Fruit fly (Drosophila melanogaster) whole organism, embryonic: ENCODE measurements around the gene CG31948.

Source experiments
- Adf1 ChIP-seq: fragments of 200-800 bp; sonication (Bioruptor generic); IDR thresholded peaks from 2 replicates; pipeline ENCODE4 v1.3.6; 2022; ENCODE audit warnings: missing biosample characterization, missing genetic modification characterization
- Bteb2 ChIP-seq: fragments of 200-800 bp; sonication (Bioruptor generic); optimal IDR thresholded peaks from 2 replicates; lab custom pipeline; 2016; ENCODE audit warnings: missing biosample characterization, missing genetic modification characterization
- CG10321 ChIP-seq: fragments of 200-800 bp; sonication (Bioruptor generic); IDR thresholded peaks from 2 replicates; pipeline ENCODE4 v1.3.6; 2022; ENCODE audit warnings: missing biosample characterization, missing genetic modification characterization
- CG12155 ChIP-seq: fragments of 200-800 bp; sonication (Bioruptor generic); optimal IDR thresholded peaks from 3 replicates; lab custom pipeline; 2016; ENCODE audit warnings: missing biosample characterization, missing genetic modification characterization
- CG12744 ChIP-seq: fragments of 200-800 bp; sonication (Bioruptor generic); optimal IDR thresholded peaks from 2 replicates; lab custom pipeline; 2016; ENCODE audit warnings: missing biosample characterization, missing genetic modification characterization
- CG12942 ChIP-seq: fragments of 200-800 bp; sonication (Bioruptor generic); optimal IDR thresholded peaks from 3 replicates; lab custom pipeline; 2016; ENCODE audit warnings: missing biosample characterization, missing genetic modification characterization
- CG13775 ChIP-seq: fragments of 200-800 bp; sonication (Bioruptor generic); optimal IDR thresholded peaks from 3 replicates; lab custom pipeline; 2017; ENCODE audit warnings: missing biosample characterization, mild to moderate bottlenecking, missing genetic modification characterization
- CG15601 ChIP-seq: fragments of 200-800 bp; sonication (Bioruptor generic); optimal IDR thresholded peaks from 3 replicates; lab custom pipeline; 2019; ENCODE audit warnings: missing biosample characterization, mild to moderate bottlenecking, missing genetic modification characterization, moderate library complexity
- CG2116 ChIP-seq: fragments of 200-800 bp; sonication (Bioruptor generic); optimal IDR thresholded peaks from 3 replicates; lab custom pipeline; 2018; ENCODE audit warnings: missing biosample characterization, mild to moderate bottlenecking, missing genetic modification characterization
- CG2678 ChIP-seq: fragments of 200-800 bp; sonication (Bioruptor generic); optimal IDR thresholded peaks from 3 replicates; lab custom pipeline; 2019; ENCODE audit warnings: missing biosample characterization, mild to moderate bottlenecking, missing genetic modification characterization, moderate library complexity
- CG32767 ChIP-seq: fragments of 200-800 bp; sonication (Bioruptor generic); IDR thresholded peaks from 2 replicates; pipeline ENCODE4 v1.3.6; 2022; ENCODE audit warnings: missing biosample characterization, missing genetic modification characterization
- CG3407 ChIP-seq: fragments of 200-800 bp; sonication (Bioruptor generic); optimal IDR thresholded peaks from 2 replicates; lab custom pipeline; 2018; ENCODE audit warnings: missing biosample characterization, mild to moderate bottlenecking, missing genetic modification characterization
- CG34422 ChIP-seq: fragments of 200-800 bp; sonication (Bioruptor generic); IDR thresholded peaks from 3 replicates; pipeline ENCODE4 v1.3.6; 2022; ENCODE audit warnings: missing biosample characterization, missing genetic modification characterization
- CG4617 ChIP-seq: fragments of 200-800 bp; sonication (Bioruptor generic); optimal IDR thresholded peaks from 3 replicates; lab custom pipeline; 2016; ENCODE audit warnings: missing biosample characterization, missing genetic modification characterization, borderline replicate concordance
- CG5180 ChIP-seq: fragments of 200-800 bp; sonication (Bioruptor generic); optimal IDR thresholded peaks from 3 replicates; lab custom pipeline; 2017; ENCODE audit warnings: missing biosample characterization, missing genetic modification characterization, mild to moderate bottlenecking, moderate library complexity, missing genetic modification reagents
- CG6254 ChIP-seq: fragments of 200-800 bp; sonication (Bioruptor generic); optimal IDR thresholded peaks from 3 replicates; lab custom pipeline; 2017; ENCODE audit warnings: mild to moderate bottlenecking, missing biosample characterization, missing genetic modification reagents, missing genetic modification characterization
- CG6854 ChIP-seq: fragments of 200-800 bp; sonication (Bioruptor generic); optimal IDR thresholded peaks from 3 replicates; lab custom pipeline; 2017; ENCODE audit warnings: missing biosample characterization, mild to moderate bottlenecking, missing genetic modification characterization
- CG8478 ChIP-seq: fragments of >200 bp; optimal IDR thresholded peaks from 2 replicates; lab custom pipeline; 2018
- CG9437 ChIP-seq: fragments of 200-800 bp; sonication (Bioruptor generic); optimal IDR thresholded peaks from 2 replicates; lab custom pipeline; 2018; ENCODE audit warnings: missing biosample characterization, mild to moderate bottlenecking, missing genetic modification characterization
- CHES-1-like ChIP-seq: fragments of 200-800 bp; sonication (Bioruptor generic); optimal IDR thresholded peaks from 2 replicates; lab custom pipeline; 2016; ENCODE audit warnings: missing biosample characterization, missing genetic modification characterization
- CoRest ChIP-seq: fragments of 200-800 bp; sonication (Bioruptor generic); optimal IDR thresholded peaks from 3 replicates; lab custom pipeline; 2018; ENCODE audit warnings: missing biosample characterization, mild to moderate bottlenecking, missing genetic modification characterization, moderate library complexity
- D ChIP-seq, 2 experiments: fragments of 200-800 bp in 1 of 2; fragments of >200 bp in 1 of 2; sonication (Bioruptor generic) in 1 of 2; optimal IDR thresholded peaks; 2 replicates in 1 of 2; 3 replicates in 1 of 2; lab custom pipeline; 2017; ENCODE audit warnings: mild to moderate bottlenecking in 1 of 2, missing biosample characterization in 1 of 2, missing genetic modification characterization in 1 of 2, missing genetic modification reagents in 1 of 2
- D19A ChIP-seq: fragments of 200-800 bp; optimal IDR thresholded peaks from 3 replicates; lab custom pipeline; 2019; ENCODE audit warnings: missing biosample characterization, mild to moderate bottlenecking, missing genetic modification characterization, moderate library complexity
- Dbx ChIP-seq: fragments of 200-800 bp; sonication (Bioruptor generic); IDR thresholded peaks from 3 replicates; pipeline ENCODE4 v1.3.6; 2022; ENCODE audit warnings: missing biosample characterization, missing genetic modification characterization
- Dek ChIP-seq: fragments of 200-800 bp; sonication (Bioruptor generic); optimal IDR thresholded peaks from 3 replicates; lab custom pipeline; 2019; ENCODE audit warnings: missing biosample characterization, mild to moderate bottlenecking, missing genetic modification characterization, moderate library complexity
- E2f2 ChIP-seq: fragments of 200-800 bp; sonication (Bioruptor generic); IDR thresholded peaks from 2 replicates; pipeline ENCODE4 v1.3.6; 2022; ENCODE audit warnings: missing biosample characterization, missing genetic modification characterization
- Elba2 ChIP-seq: fragments of 200-800 bp; sonication (Bioruptor generic); optimal IDR thresholded peaks from 3 replicates; lab custom pipeline; 2016; ENCODE audit warnings: missing biosample characterization, missing genetic modification characterization
- HLH3B ChIP-seq: fragments of 200-800 bp; sonication (Bioruptor generic); IDR thresholded peaks from 2 replicates; pipeline ENCODE4 v1.3.6; 2022; ENCODE audit warnings: missing biosample characterization, missing genetic modification characterization
- Lim3 ChIP-seq: fragments of 200-800 bp; sonication (Bioruptor generic); IDR thresholded peaks from 2 replicates; pipeline ENCODE4 v1.3.6; 2022; ENCODE audit warnings: missing biosample characterization, missing genetic modification characterization
- Mad ChIP-seq: fragments of 200-800 bp; sonication (Bioruptor generic); optimal IDR thresholded peaks from 2 replicates; lab custom pipeline; 2016; ENCODE audit warnings: missing biosample characterization, missing genetic modification characterization
- Nf-YC ChIP-seq: fragments of 200-800 bp; optimal IDR thresholded peaks from 3 replicates; lab custom pipeline; 2019; ENCODE audit warnings: missing biosample characterization, mild to moderate bottlenecking, missing genetic modification characterization, moderate library complexity
- Optix ChIP-seq: fragments of 200-800 bp; sonication (Bioruptor generic); IDR thresholded peaks from 3 replicates; pipeline ENCODE4 v1.3.6; 2022; ENCODE audit warnings: missing biosample characterization, missing genetic modification characterization
- Six4 ChIP-seq: fragments of 200-800 bp; sonication (Bioruptor generic); optimal IDR thresholded peaks from 2 replicates; lab custom pipeline; 2016; ENCODE audit warnings: missing biosample characterization, missing genetic modification characterization
- Taf1 ChIP-seq: fragments of 200-800 bp; sonication (Bioruptor generic); IDR thresholded peaks from 2 replicates; pipeline ENCODE4 v1.3.6; 2022; ENCODE audit warnings: missing biosample characterization, missing genetic modification characterization
- Xbp1 ChIP-seq: fragments of 200-800 bp; sonication (Bioruptor generic); optimal IDR thresholded peaks from 3 replicates; lab custom pipeline; 2016; ENCODE audit warnings: missing biosample characterization, mild to moderate bottlenecking, missing genetic modification characterization
- ash1 ChIP-seq: fragments of 200-800 bp; sonication (Bioruptor generic); optimal IDR thresholded peaks from 2 replicates; lab custom pipeline; 2018; ENCODE audit warnings: missing biosample characterization, mild to moderate bottlenecking, missing genetic modification characterization
- ato ChIP-seq: fragments of 200-800 bp; sonication (Bioruptor generic); IDR thresholded peaks from 2 replicates; pipeline ENCODE4 v1.3.6; 2022; ENCODE audit warnings: missing biosample characterization, missing genetic modification characterization; ENCODE audit not compliant: partially characterized antibody
- ci ChIP-seq: fragments of 200-800 bp; sonication (Bioruptor generic); IDR thresholded peaks from 3 replicates; pipeline ENCODE4 v1.3.6; 2022; ENCODE audit warnings: missing biosample characterization, missing genetic modification characterization
- dmrt99B ChIP-seq: fragments of 200-800 bp; sonication (Bioruptor generic); optimal IDR thresholded peaks from 2 replicates; lab custom pipeline; 2018; ENCODE audit warnings: missing biosample characterization, mild to moderate bottlenecking, missing genetic modification characterization, moderate library complexity
- dysf ChIP-seq: fragments of 200-800 bp; sonication (Bioruptor generic); IDR thresholded peaks from 3 replicates; pipeline ENCODE4 v1.3.6; 2022; ENCODE audit warnings: missing biosample characterization, missing genetic modification characterization
- emc ChIP-seq: fragments of 200-800 bp; sonication (Bioruptor generic); optimal IDR thresholded peaks from 2 replicates; lab custom pipeline; 2016; ENCODE audit warnings: missing biosample characterization, missing genetic modification characterization
- fd64A ChIP-seq: fragments of 200-800 bp; sonication (Bioruptor generic); optimal IDR thresholded peaks from 3 replicates; lab custom pipeline; 2018; ENCODE audit warnings: missing biosample characterization, mild to moderate bottlenecking, missing genetic modification characterization
- gcm ChIP-seq: fragments of 200-800 bp; sonication (Bioruptor generic); optimal IDR thresholded peaks from 2 replicates; lab custom pipeline; 2019; ENCODE audit warnings: missing biosample characterization, mild to moderate bottlenecking, missing genetic modification characterization, moderate library complexity
- kah ChIP-seq: fragments of 200-800 bp; sonication (Bioruptor generic); optimal IDR thresholded peaks from 2 replicates; lab custom pipeline; 2018; ENCODE audit warnings: missing biosample characterization, mild to moderate bottlenecking, missing genetic modification characterization
- mam ChIP-seq: fragments of 200-800 bp; sonication (Bioruptor generic); optimal IDR thresholded peaks from 3 replicates; lab custom pipeline; 2016; ENCODE audit warnings: missing biosample characterization, missing genetic modification characterization
- org-1 ChIP-seq: fragments of 200-800 bp; sonication (Bioruptor generic); optimal IDR thresholded peaks from 2 replicates; lab custom pipeline; 2017; ENCODE audit warnings: missing biosample characterization, missing genetic modification characterization
- pzg ChIP-seq: fragments of 200-800 bp; sonication (Bioruptor generic); optimal IDR thresholded peaks from 3 replicates; lab custom pipeline; 2018; ENCODE audit warnings: missing biosample characterization, mild to moderate bottlenecking, missing genetic modification characterization, moderate library complexity
- scrt ChIP-seq: fragments of 200-800 bp; sonication (Bioruptor generic); optimal IDR thresholded peaks from 2 replicates; lab custom pipeline; 2018; ENCODE audit warnings: missing biosample characterization, mild to moderate bottlenecking, missing genetic modification characterization, moderate library complexity
- slbo ChIP-seq: fragments of 200-800 bp; sonication (Bioruptor generic); IDR thresholded peaks from 2 replicates; pipeline ENCODE4 v1.3.6; 2022; ENCODE audit warnings: missing biosample characterization, missing genetic modification characterization
- ssp ChIP-seq: fragments of 200-800 bp; sonication (Bioruptor generic); IDR thresholded peaks from 2 replicates; pipeline ENCODE4 v1.3.6; 2022; ENCODE audit warnings: missing biosample characterization, missing genetic modification characterization
- sug ChIP-seq: fragments of 200-800 bp; optimal IDR thresholded peaks from 2 replicates; lab custom pipeline; 2019; ENCODE audit warnings: missing biosample characterization, mild to moderate bottlenecking, missing genetic modification characterization, moderate library complexity
- trem ChIP-seq: fragments of 200-800 bp; optimal IDR thresholded peaks from 3 replicates; lab custom pipeline; 2019; ENCODE audit warnings: missing biosample characterization, mild to moderate bottlenecking, missing genetic modification characterization, moderate library complexity

The CG31948 gene

DNA sequence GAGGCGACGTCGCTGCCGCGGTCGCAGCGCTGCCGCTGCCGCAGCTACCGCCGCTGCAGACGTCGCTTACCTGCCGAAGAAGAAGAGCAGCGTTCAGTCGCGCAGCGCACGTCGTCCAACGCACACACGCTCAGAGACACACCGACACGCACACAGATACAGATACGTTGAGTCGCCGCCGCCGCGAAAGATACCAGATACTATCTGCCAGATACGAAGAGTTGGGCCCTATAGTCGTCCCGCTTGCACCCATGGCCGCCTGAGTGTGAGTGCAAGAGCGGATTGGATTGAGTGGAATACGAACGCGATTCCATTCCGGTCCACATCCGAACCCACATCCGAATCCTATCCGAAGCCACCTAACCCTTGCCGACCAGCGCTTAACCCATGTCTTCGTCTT lies 38.1 kb upstream of the CG31948 start (continued):
- TF ChIP-seq emc (GFP tag; lab: Kevin White, UChicago) (no peak), CG3407 (GFP tag; lab: Kevin White, UChicago) (no peak), CHES-1-like (GFP tag; lab: Kevin White, UChicago) (no peak), CG5180 (GFP tag; lab: Kevin White, UChicago) (no peak), scrt (GFP tag; lab: Kevin White, UChicago) (no peak), Lim3 (GFP tag; lab: Robert Waterston, UW) (no peak), dysf (GFP tag; lab: Robert Waterston, UW) (no peak), dmrt99B (tag; lab: Kevin White, UChicago) (no peak), CG10321 (GFP tag; lab: Robert Waterston, UW) (peak; percentile 94), gcm (GFP tag; lab: Kevin White, UChicago) (no peak), Mad (GFP tag; lab: Kevin White, UChicago) (no peak), kah (GFP tag; lab: Kevin White, UChicago) (no peak), ssp (GFP tag; lab: Robert Waterston, UW) (no peak), Bteb2 (GFP tag; lab: Kevin White, UChicago) (no peak), sug (tag; lab: Kevin White, UChicago) (no peak), CG2678 (tag; lab: Kevin White, UChicago) (no peak), CG34422 (no peak), mam (no peak), CG6854 (GFP tag; lab: Kevin White, UChicago) (no peak), HLH3B (GFP tag; lab: Robert Waterston, UW) (no peak), CG4617 (GFP tag; lab: Kevin White, UChicago) (no peak), Six4 (GFP tag; lab: Kevin White, UChicago) (no peak), slbo (GFP tag; lab: Robert Waterston, UW) (no peak), CoRest (tag; lab: Kevin White, UChicago) (no peak), ci (peak; percentile 70; the same call in 2 of the 3 replicates), ash1 (GFP tag; lab: Kevin White, UChicago) (no peak), D19A (tag; lab: Kevin White, UChicago) (no peak), CG12155 (no peak), CG15601 (no peak), Dek (tag; lab: Kevin White, UChicago) (no peak), Nf-YC (peak; percentile 83), CG32767 (GFP tag; lab: Robert Waterston, UW) (no peak), CG8478 (lab: Kevin White, UChicago) (peak; percentile 86), pzg (GFP tag; lab: Kevin White, UChicago) (no peak), E2f2 (GFP tag; lab: Robert Waterston, UW) (peak; percentile 18; the same call in 1 of the 2 replicates), CG2116 (GFP tag; lab: Kevin White, UChicago) (no peak), fd64A (GFP tag; lab: Kevin White, UChicago) (no peak), D (optimal IDR thresholded peaks at IDR 0.05; lab: Kevin White, UChicago) (peak; percentile 86), D (GFP tag; optimal IDR thresholded peaks at IDR 0.05; lab: Kevin White, UChicago) (no peak), CG12942 (GFP tag; lab: Kevin White, UChicago) (no peak), trem (tag; lab: Kevin White, UChicago) (no peak), Adf1 (GFP tag; lab: Robert Waterston, UW) (peak; percentile 98), Xbp1 (GFP tag; lab: Kevin White, UChicago) (no peak), CG12744 (GFP tag; lab: Kevin White, UChicago) (no peak), Optix (no peak), CG13775 (no peak), org-1 (GFP tag; lab: Kevin White, UChicago) (no peak), Elba2 (GFP tag; lab: Kevin White, UChicago) (no peak), Taf1 (GFP tag; lab: Robert Waterston, UW) (no peak), Dbx (GFP tag; lab: Robert Waterston, UW) (no peak), CG9437 (GFP tag; lab: Kevin White, UChicago) (no peak), CG6254 (GFP tag; lab: Kevin White, UChicago) (no peak), ato (GFP tag; lab: Robert Waterston, UW) (peak; percentile 57; the same call in 1 of the 2 replicates)
